Fruit fly (Drosophila melanogaster) whole organism, embryonic: ENCODE measurements around the gene Polr3I.

ENCODE experiments used
- Asciz ChIP-seq: fragments of 200-800 bp; sonication (Bioruptor generic); optimal IDR thresholded peaks from 2 replicates; lab custom pipeline; 2017; ENCODE audit warnings: missing biosample characterization, mild to moderate bottlenecking, missing genetic modification characterization, missing genetic modification reagents
- Awh ChIP-seq: fragments of 200-800 bp; sonication (Bioruptor generic); IDR thresholded peaks from 2 replicates; pipeline ENCODE4, ENCODE4 v1.3.6; 2022; ENCODE audit warnings: missing biosample characterization, missing genetic modification characterization
- Bgb ChIP-seq: fragments of 200-800 bp; sonication (Bioruptor generic); IDR thresholded peaks from 2 replicates; pipeline ENCODE4 v1.3.6; 2022; ENCODE audit warnings: missing biosample characterization, missing genetic modification characterization; ENCODE audit not compliant: partially characterized antibody
- CG10147 ChIP-seq: fragments of 200-800 bp; sonication (Bioruptor generic); optimal IDR thresholded peaks from 2 replicates; lab custom pipeline; 2019; ENCODE audit warnings: missing biosample characterization, mild to moderate bottlenecking, missing genetic modification characterization, moderate library complexity
- CG10209 ChIP-seq: fragments of 200-800 bp; sonication (Bioruptor generic); optimal IDR thresholded peaks from 3 replicates; lab custom pipeline; 2017; ENCODE audit warnings: missing biosample characterization, mild to moderate bottlenecking, missing genetic modification characterization, missing genetic modification reagents
- CG10366 ChIP-seq: fragments of 200-800 bp; sonication (Bioruptor generic); IDR thresholded peaks from 2 replicates; pipeline ENCODE4 v1.3.6; 2022; ENCODE audit warnings: missing biosample characterization, missing genetic modification characterization
- CG11695 ChIP-seq: fragments of 200-800 bp; sonication (Bioruptor generic); IDR thresholded peaks from 3 replicates; pipeline ENCODE4 v1.3.6; 2022; ENCODE audit warnings: missing biosample characterization, missing genetic modification characterization
- CG12071 ChIP-seq: fragments of 200-800 bp; sonication (Bioruptor generic); optimal IDR thresholded peaks from 3 replicates; lab custom pipeline; 2018; ENCODE audit warnings: missing biosample characterization, mild to moderate bottlenecking, missing genetic modification characterization
- CG12391 ChIP-seq: fragments of 200-800 bp; sonication (Bioruptor generic); optimal IDR thresholded peaks from 3 replicates; lab custom pipeline; 2018; ENCODE audit warnings: missing biosample characterization, mild to moderate bottlenecking, missing genetic modification characterization, moderate library complexity
- CG12769 ChIP-seq: fragments of 200-800 bp; sonication (Bioruptor generic); optimal IDR thresholded peaks from 2 replicates; lab custom pipeline; 2019; ENCODE audit warnings: missing biosample characterization, mild to moderate bottlenecking, missing genetic modification characterization, moderate library complexity
- CG13775 ChIP-seq: fragments of 200-800 bp; sonication (Bioruptor generic); optimal IDR thresholded peaks from 3 replicates; lab custom pipeline; 2017; ENCODE audit warnings: missing biosample characterization, mild to moderate bottlenecking, missing genetic modification characterization
- CG1602 ChIP-seq: fragments of 200-800 bp; sonication (Bioruptor generic); optimal IDR thresholded peaks from 3 replicates; lab custom pipeline; 2016; ENCODE audit warnings: missing biosample characterization, missing genetic modification characterization
- CG1832 ChIP-seq: fragments of 200-800 bp; sonication (Bioruptor generic); optimal IDR thresholded peaks from 2 replicates; lab custom pipeline; 2017; ENCODE audit warnings: missing biosample characterization, mild to moderate bottlenecking, missing genetic modification characterization, inconsistent platforms
- CG18619 ChIP-seq: fragments of 200-800 bp; sonication (Bioruptor generic); optimal IDR thresholded peaks from 3 replicates; lab custom pipeline; 2017; ENCODE audit warnings: missing biosample characterization, mild to moderate bottlenecking, missing genetic modification characterization
- CG34376 ChIP-seq: fragments of 200-800 bp; sonication (Bioruptor generic); optimal IDR thresholded peaks from 2 replicates; lab custom pipeline; 2018; ENCODE audit warnings: missing biosample characterization, mild to moderate bottlenecking, missing genetic modification characterization
- CG4328 ChIP-seq: fragments of 200-800 bp; sonication (Bioruptor generic); optimal IDR thresholded peaks from 3 replicates; lab custom pipeline; 2017; ENCODE audit warnings: missing biosample characterization, missing genetic modification reagents, missing genetic modification characterization
- CG7556 ChIP-seq: fragments of 200-800 bp; sonication (Bioruptor generic); optimal IDR thresholded peaks from 2 replicates; lab custom pipeline; 2017; ENCODE audit warnings: missing biosample characterization, mild to moderate bottlenecking, missing genetic modification characterization
- CG8765 ChIP-seq: fragments of 200-800 bp; sonication (Bioruptor generic); IDR thresholded peaks from 2 replicates; pipeline ENCODE4 v1.3.6; 2022; ENCODE audit warnings: missing biosample characterization, missing genetic modification characterization
- ERR ChIP-seq: fragments of 200-800 bp; sonication (Bioruptor generic); optimal IDR thresholded peaks from 2 replicates; lab custom pipeline; 2016; ENCODE audit warnings: missing biosample characterization, missing genetic modification characterization
- Eip74EF ChIP-seq, 2 experiments: fragments of 200-800 bp in 1 of 2; fragments of >200 bp in 1 of 2; sonication (Bioruptor generic) in 1 of 2; optimal IDR thresholded peaks; 2 replicates each; lab custom pipeline; 2017 to 2019; ENCODE audit warnings: missing biosample characterization in 2 of 2, missing genetic modification characterization in 2 of 2, mild to moderate bottlenecking in 1 of 2, moderate library complexity in 1 of 2
- Hr78 ChIP-seq, 2 experiments: fragments of 200-800 bp in 1 of 2; fragments of >200 bp in 1 of 2; sonication (Bioruptor generic) in 1 of 2; optimal IDR thresholded peaks; 2 replicates each; lab custom pipeline; 2017 to 2019; ENCODE audit warnings: missing biosample characterization in 2 of 2, missing genetic modification characterization in 2 of 2, mild to moderate bottlenecking in 1 of 2, moderate library complexity in 1 of 2
- Hsf ChIP-seq: fragments of 200-800 bp; sonication (Bioruptor generic); optimal IDR thresholded peaks from 3 replicates; lab custom pipeline; 2016; ENCODE audit warnings: missing biosample characterization, missing genetic modification characterization
- Nf-YC ChIP-seq: fragments of 200-800 bp; optimal IDR thresholded peaks from 3 replicates; lab custom pipeline; 2019; ENCODE audit warnings: missing biosample characterization, mild to moderate bottlenecking, missing genetic modification characterization, moderate library complexity
- Rfx ChIP-seq: fragments of 200-800 bp; sonication (Bioruptor generic); IDR thresholded peaks from 2 replicates; pipeline ENCODE4 v1.3.6; 2022; ENCODE audit warnings: missing biosample characterization, missing genetic modification characterization
- Rx ChIP-seq: fragments of 200-800 bp; sonication (Bioruptor generic); IDR thresholded peaks from 2 replicates; pipeline ENCODE4 v1.3.6; 2022; ENCODE audit warnings: missing biosample characterization, missing genetic modification characterization
- Sry-δ ChIP-seq: fragments of 200-800 bp; sonication (Bioruptor generic); optimal IDR thresholded peaks from 2 replicates; lab custom pipeline; 2016; ENCODE audit warnings: missing biosample characterization, missing genetic modification characterization
- TFAM ChIP-seq: fragments of 200-800 bp; sonication (Bioruptor generic); optimal IDR thresholded peaks from 2 replicates; lab custom pipeline; 2017; ENCODE audit warnings: missing biosample characterization, missing genetic modification characterization, inconsistent platforms
- chif ChIP-seq, 2 experiments: fragments of 200-800 bp; sonication (Bioruptor generic); optimal IDR thresholded peaks; 3 replicates each; lab custom pipeline; 2016; ENCODE audit warnings: missing biosample characterization in 2 of 2, missing genetic modification characterization in 2 of 2
- dimm ChIP-seq: fragments of 200-800 bp; sonication (Bioruptor generic); IDR thresholded peaks from 2 replicates; pipeline ENCODE4 v1.3.6; 2022; ENCODE audit warnings: missing biosample characterization, missing genetic modification characterization
- esg ChIP-seq: fragments of 200-800 bp; sonication (Bioruptor generic); conservative IDR thresholded peaks from 2 replicates; pipeline ENCODE4 v1.3.6; 2022; ENCODE audit warnings: missing biosample characterization, missing genetic modification characterization
- ewg ChIP-seq: fragments of 200-800 bp; sonication (Bioruptor generic); optimal IDR thresholded peaks from 3 replicates; lab custom pipeline; 2017; ENCODE audit warnings: mild to moderate bottlenecking, missing biosample characterization, missing genetic modification reagents, missing genetic modification characterization
- exex ChIP-seq: fragments of 200-800 bp; sonication (Bioruptor generic); optimal IDR thresholded peaks from 4 replicates; lab custom pipeline; 2018; ENCODE audit warnings: missing biosample characterization, mild to moderate bottlenecking, missing genetic modification characterization, moderate library complexity
- fd102C ChIP-seq: fragments of 200-800 bp; sonication (Bioruptor generic); optimal IDR thresholded peaks from 2 replicates; lab custom pipeline; 2018; ENCODE audit warnings: missing biosample characterization, mild to moderate bottlenecking, missing genetic modification characterization, moderate library complexity
- ftz-f1 ChIP-seq: fragments of 200-800 bp; sonication (Bioruptor generic); optimal IDR thresholded peaks from 2 replicates; lab custom pipeline; 2016; ENCODE audit warnings: missing biosample characterization, missing genetic modification characterization
- gcm ChIP-seq: fragments of 200-800 bp; sonication (Bioruptor generic); optimal IDR thresholded peaks from 2 replicates; lab custom pipeline; 2019; ENCODE audit warnings: missing biosample characterization, mild to moderate bottlenecking, missing genetic modification characterization, moderate library complexity
- gem ChIP-seq: fragments of 200-800 bp; sonication (Bioruptor generic); optimal IDR thresholded peaks from 2 replicates; lab custom pipeline; 2019; ENCODE audit warnings: missing biosample characterization, mild to moderate bottlenecking, missing genetic modification characterization, moderate library complexity
- gt ChIP-seq: fragments of 200-800 bp; sonication (Bioruptor generic); IDR thresholded peaks from 2 replicates; pipeline ENCODE4 v1.3.6; 2022; ENCODE audit warnings: missing biosample characterization, missing genetic modification characterization
- hkb ChIP-seq, 2 experiments: fragments of 200-800 bp in 1 of 2; fragments of >200 bp in 1 of 2; sonication (Bioruptor generic) in 1 of 2; IDR thresholded peaks in 1 of 2; optimal IDR thresholded peaks in 1 of 2; 2 replicates each; pipeline versions ENCODE4 v1.3.6 to Lab custom; 2017 to 2022; ENCODE audit warnings: missing biosample characterization in 1 of 2, missing genetic modification characterization in 1 of 2
- insv ChIP-seq, 2 experiments: fragments of 200-800 bp; sonication (Bioruptor generic); optimal IDR thresholded peaks; 3 replicates each; lab custom pipeline; 2016 to 2018; ENCODE audit warnings: missing biosample characterization in 2 of 2, missing genetic modification characterization in 2 of 2
- kah ChIP-seq: fragments of 200-800 bp; sonication (Bioruptor generic); optimal IDR thresholded peaks from 2 replicates; lab custom pipeline; 2018; ENCODE audit warnings: missing biosample characterization, mild to moderate bottlenecking, missing genetic modification characterization
- lola ChIP-seq, 3 experiments: fragments of >200 bp in 2 of 3; fragments of 200-800 bp in 1 of 3; sonication (Bioruptor generic) in 1 of 3; optimal IDR thresholded peaks; 2 replicates each; lab custom pipeline; 2017 to 2019; ENCODE audit warnings: missing biosample characterization in 3 of 3, missing genetic modification characterization in 3 of 3, mild to moderate bottlenecking in 1 of 3, moderate library complexity in 1 of 3
- nerfin-1 ChIP-seq: fragments of 200-800 bp; sonication (Bioruptor generic); optimal IDR thresholded peaks from 3 replicates; lab custom pipeline; 2019; ENCODE audit warnings: missing biosample characterization, mild to moderate bottlenecking, missing genetic modification characterization, moderate library complexity
- nmo ChIP-seq: fragments of 200-800 bp; sonication (Bioruptor generic); optimal IDR thresholded peaks from 2 replicates; lab custom pipeline; 2018; ENCODE audit warnings: missing biosample characterization, mild to moderate bottlenecking, missing genetic modification characterization, moderate library complexity
- pho ChIP-seq: fragments of 200-800 bp; sonication (Bioruptor generic); optimal IDR thresholded peaks from 2 replicates; lab custom pipeline; 2016; ENCODE audit warnings: missing biosample characterization, missing genetic modification characterization
- shn ChIP-seq: fragments of 200-800 bp; sonication (Bioruptor generic); optimal IDR thresholded peaks from 3 replicates; lab custom pipeline; 2016; ENCODE audit warnings: missing biosample characterization, missing genetic modification characterization
- tin ChIP-seq: fragments of 200-800 bp; sonication (Bioruptor generic); optimal IDR thresholded peaks from 3 replicates; lab custom pipeline; 2016; ENCODE audit warnings: missing biosample characterization, missing genetic modification characterization
- unpg ChIP-seq: fragments of 200-800 bp; sonication (Bioruptor generic); optimal IDR thresholded peaks from 3 replicates; lab custom pipeline; 2018; ENCODE audit warnings: missing biosample characterization, mild to moderate bottlenecking, missing genetic modification characterization, moderate library complexity
- wor ChIP-seq: fragments of 200-800 bp; sonication (Bioruptor generic); IDR thresholded peaks from 2 replicates; pipeline ENCODE4 v1.3.6; 2022; ENCODE audit warnings: missing biosample characterization, missing genetic modification characterization

Polr3I gene

dm6 chrX:16854746-16855145 is 29.6 kb upstream of the Polr3I start (continued):
- TF ChIP-seq exex (tag; lab: Kevin White, UChicago) = no peak
- TF ChIP-seq Awh (GFP tag; lab: Robert Waterston, UW) = peak; percentile 15; the same call in 1 of the 2 replicates
- TF ChIP-seq gt (GFP tag; lab: Robert Waterston, UW) = no peak
- no peak for TF ChIP-seq Rx
- TF ChIP-seq CG4328 (GFP tag; lab: Kevin White, UChicago) = peak; percentile 12
- TF ChIP-seq tin (GFP tag; lab: Kevin White, UChicago) = no peak
- TF ChIP-seq CG18619 (GFP tag; lab: Kevin White, UChicago) = peak; percentile 1
- TF ChIP-seq CG1602 (GFP tag; lab: Kevin White, UChicago) = peak; percentile 9
- TF ChIP-seq insv (GFP tag; optimal IDR thresholded peaks at IDR 0.05; lab: Kevin White, UChicago) = no peak
- peak; percentile 13 to 44 for TF ChIP-seq chif (GFP tag; optimal IDR thresholded peaks at IDR 0.05; lab: Kevin White, UChicago)
- TF ChIP-seq Sry-δ = no peak
- peak; percentile 27 for TF ChIP-seq CG10209 (GFP tag; lab: Kevin White, UChicago)
- peak; percentile 14 for TF ChIP-seq Nf-YC (tag; lab: Kevin White, UChicago)
- TF ChIP-seq TFAM (GFP tag; lab: Kevin White, UChicago) = no peak
- no peak for TF ChIP-seq hkb (optimal IDR thresholded peaks at IDR 0.05; lab: Kevin White, UChicago)
- peak; percentile 73 for TF ChIP-seq hkb (GFP tag; IDR thresholded peaks at IDR 0.05; lab: Robert Waterston, UW)
- TF ChIP-seq ERR = no peak
- peak; percentile 25 for TF ChIP-seq CG13775
- TF ChIP-seq Asciz (GFP tag; lab: Kevin White, UChicago) = peak; percentile 69
- no peak for TF ChIP-seq CG8765 (GFP tag; lab: Robert Waterston, UW)
- TF ChIP-seq fd102C (GFP tag; lab: Kevin White, UChicago) = no peak
- TF ChIP-seq CG1832 (GFP tag; lab: Kevin White, UChicago) = no peak
- peak; percentile 56 for TF ChIP-seq CG12391 (tag; lab: Kevin White, UChicago)
- peak; percentile 11 for TF ChIP-seq kah (GFP tag; lab: Kevin White, UChicago)
- peak in 1 of 2 experiments; percentile 7 for TF ChIP-seq Hr78 (GFP tag; optimal IDR thresholded peaks at IDR 0.05; lab: Kevin White, UChicago)
- peak; percentile 56 for TF ChIP-seq CG10147 (GFP tag; lab: Kevin White, UChicago)
- TF ChIP-seq shn = no peak
- no peak for TF ChIP-seq dimm (GFP tag; lab: Robert Waterston, UW)
- peak in 1 of 3 experiments; percentile 15 for TF ChIP-seq lola (GFP tag; optimal IDR thresholded peaks at IDR 0.05; lab: Kevin White, UChicago)
- peak; percentile 43 for TF ChIP-seq CG12071
- peak; percentile 47 for TF ChIP-seq esg (GFP tag; lab: Robert Waterston, UW)
- TF ChIP-seq ftz-f1 = no peak
- TF ChIP-seq CG11695 (GFP tag; lab: Robert Waterston, UW) = peak; percentile 77
- TF ChIP-seq nerfin-1 = peak; percentile 47
- peak; percentile 41 for TF ChIP-seq gcm (GFP tag; lab: Kevin White, UChicago)
- peak in 1 of 2 experiments; percentile 79 for TF ChIP-seq Eip74EF (GFP tag; optimal IDR thresholded peaks at IDR 0.05; lab: Kevin White, UChicago)
- TF ChIP-seq Bgb = no peak
- TF ChIP-seq CG7556 (GFP tag; lab: Kevin White, UChicago) = peak; percentile 68
- peak; percentile 32; the same call in 1 of the 2 replicates for TF ChIP-seq Rfx (GFP tag; lab: Robert Waterston, UW)
- TF ChIP-seq ewg (GFP tag; lab: Kevin White, UChicago) = peak; percentile 43
- peak; percentile 23; the same call in 1 of the 2 replicates for TF ChIP-seq CG10366
- TF ChIP-seq CG12769 (tag; lab: Kevin White, UChicago) = no peak
- no peak for TF ChIP-seq pho (GFP tag; lab: Kevin White, UChicago)
- no peak for TF ChIP-seq CG34376 (GFP tag; lab: Kevin White, UChicago)
- TF ChIP-seq gem (tag; lab: Kevin White, UChicago) = peak; percentile 77
- peak; percentile 73 for TF ChIP-seq unpg (GFP tag; lab: Kevin White, UChicago)
- TF ChIP-seq wor = peak; percentile 31; the same call in 1 of the 2 replicates
- TF ChIP-seq nmo = peak; percentile 72
- peak; percentile 43 for TF ChIP-seq Hsf (GFP tag; lab: Kevin White, UChicago)
